Fruit fly (Drosophila melanogaster) whole organism, wandering third instar larva: Measurements from ENCODE around the gene Herc4.

ENCODE experiments used
- N ChIP-seq: fragments of >200 bp; optimal IDR thresholded peaks from 2 replicates; lab custom pipeline; 2018; ENCODE audit warnings: missing biosample characterization, missing external identifiers, missing genetic modification characterization
- jim ChIP-seq: fragments of 175-275, 200-325 bp; sonication (Bioruptor generic); optimal IDR thresholded peaks from 2 replicates; lab custom pipeline; 2016; ENCODE audit warnings: missing biosample characterization, mild to moderate bottlenecking, missing genetic modification characterization
- psq ChIP-seq: fragments of 200-800 bp; sonication (Bioruptor generic); optimal IDR thresholded peaks from 3 replicates; lab custom pipeline; 2017; ENCODE audit warnings: missing biosample characterization, mild to moderate bottlenecking, missing genetic modification characterization, moderate library complexity

- TF ChIP-seq jim (no peak), psq (GFP tag; lab: Kevin White, UChicago) (no peak), N (GFP tag; lab: Kevin White, UChicago) (no peak)
These were observed 48.0 kb upstream of the Herc4 start for dm6 chr3L:1265423-1266002.
